Worm (Caenorhabditis elegans) whole organism, mixed stage, embryonic: ENCODE results near the gene mlck-1.

Source experiments
- M03D4.4 ChIP-seq: sonication (generic microtip); optimal IDR thresholded peaks from 2 replicates; lab custom pipeline; 2017; ENCODE audit warnings: mild to moderate bottlenecking, missing genetic modification characterization, missing compliant biosample characterization
- bed-3 ChIP-seq: fragments of 200-800 bp; sonication (Bioruptor generic); optimal IDR thresholded peaks from 3 replicates; lab custom pipeline; 2018; ENCODE audit warnings: mild to moderate bottlenecking, missing genetic modification characterization, moderate library complexity, missing compliant biosample characterization
- ceh-39 ChIP-seq: fragments of 150-350 bp; optimal IDR thresholded peaks from 2 replicates; lab custom pipeline; 2014; ENCODE audit warnings: missing biosample characterization, missing genetic modification characterization
- ceh-43 ChIP-seq: fragments of 200-800 bp; sonication (Bioruptor generic); optimal IDR thresholded peaks from 2 replicates; lab custom pipeline; 2018; ENCODE audit warnings: mild to moderate bottlenecking, missing genetic modification characterization, moderate library complexity, missing compliant biosample characterization
- ceh-83 ChIP-seq: fragments of 200-800 bp; sonication (Bioruptor generic); optimal IDR thresholded peaks from 2 replicates; lab custom pipeline; 2018; ENCODE audit warnings: mild to moderate bottlenecking, missing genetic modification characterization, missing compliant biosample characterization
- cnd-1 ChIP-seq: fragments of 200-800 bp; sonication (Bioruptor generic); optimal IDR thresholded peaks from 2 replicates; lab custom pipeline; 2018; ENCODE audit warnings: mild to moderate bottlenecking, missing genetic modification characterization, missing compliant biosample characterization
- drap-1 ChIP-seq: fragments of 200-800 bp; sonication (Bioruptor generic); optimal IDR thresholded peaks from 3 replicates; lab custom pipeline; 2018; ENCODE audit warnings: mild to moderate bottlenecking, missing genetic modification characterization, missing compliant biosample characterization
- elt-1 ChIP-seq: sonication (generic microtip); optimal IDR thresholded peaks from 2 replicates; lab custom pipeline; 2017; ENCODE audit warnings: missing genetic modification characterization, mild to moderate bottlenecking, missing compliant biosample characterization, antibody characterized with exemption, moderate library complexity, borderline replicate concordance; ENCODE audit not compliant: insufficient read depth
- elt-3 ChIP-seq: fragments of 150-350 bp; optimal IDR thresholded peaks from 2 replicates; lab custom pipeline; 2014; ENCODE audit warnings: missing biosample characterization, missing genetic modification characterization
- flh-1 ChIP-seq: fragments of 200-800 bp; sonication (Bioruptor generic); optimal IDR thresholded peaks from 2 replicates; lab custom pipeline; 2018; ENCODE audit warnings: mild to moderate bottlenecking, missing genetic modification characterization, moderate library complexity, missing compliant biosample characterization
- ham-2 ChIP-seq: fragments of 200-800 bp; sonication (Bioruptor generic); optimal IDR thresholded peaks from 2 replicates; lab custom pipeline; 2018; ENCODE audit warnings: mild to moderate bottlenecking, missing genetic modification characterization, missing compliant biosample characterization
- hlh-1 ChIP-seq: fragments of 150-350 bp; optimal IDR thresholded peaks from 2 replicates; lab custom pipeline; 2014; ENCODE audit warnings: missing biosample characterization, missing genetic modification reagents, missing genetic modification characterization
- lin-13 ChIP-seq: fragments of 150-350 bp; optimal IDR thresholded peaks from 2 replicates; lab custom pipeline; 2014; ENCODE audit warnings: missing biosample characterization, missing genetic modification characterization
- lin-32 ChIP-seq: fragments of 200-800 bp; sonication (Bioruptor generic); optimal IDR thresholded peaks from 2 replicates; lab custom pipeline; 2018; ENCODE audit warnings: mild to moderate bottlenecking, missing genetic modification characterization, missing compliant biosample characterization
- lsy-2 ChIP-seq: fragments of 150-350 bp; optimal IDR thresholded peaks from 2 replicates; lab custom pipeline; 2014; ENCODE audit warnings: missing biosample characterization, missing genetic modification characterization
- mab-5 ChIP-seq: fragments of 150-350 bp; optimal IDR thresholded peaks from 2 replicates; lab custom pipeline; 2014; ENCODE audit warnings: missing biosample characterization, missing genetic modification characterization
- mep-1 ChIP-seq: fragments of 150-350 bp; optimal IDR thresholded peaks from 2 replicates; lab custom pipeline; 2017; ENCODE audit warnings: missing biosample characterization, missing genetic modification reagents, missing genetic modification characterization, inconsistent platforms
- mls-2 ChIP-seq: sonication (generic microtip); optimal IDR thresholded peaks from 2 replicates; lab custom pipeline; 2016; ENCODE audit warnings: mild to moderate bottlenecking, missing genetic modification characterization, moderate library complexity, missing compliant biosample characterization
- nhr-12 ChIP-seq: fragments of 150-350 bp; optimal IDR thresholded peaks from 2 replicates; lab custom pipeline; 2014; ENCODE audit warnings: missing biosample characterization, missing genetic modification characterization
- nhr-2 ChIP-seq: fragments of 150-350 bp; optimal IDR thresholded peaks from 2 replicates; lab custom pipeline; 2014; ENCODE audit warnings: missing biosample characterization, missing genetic modification characterization
- nhr-237 ChIP-seq: fragments of 150-350 bp; optimal IDR thresholded peaks from 2 replicates; lab custom pipeline; 2014; ENCODE audit warnings: missing biosample characterization, missing genetic modification characterization
- nhr-28 ChIP-seq: fragments of 150-350 bp; optimal IDR thresholded peaks from 2 replicates; lab custom pipeline; 2014; ENCODE audit warnings: missing biosample characterization, missing genetic modification characterization
- nhr-76 ChIP-seq: sonication (generic microtip); optimal IDR thresholded peaks from 2 replicates; lab custom pipeline; 2017; ENCODE audit warnings: missing biosample characterization, missing genetic modification characterization
- pha-4 ChIP-seq: fragments of 150-350 bp; optimal IDR thresholded peaks from 2 replicates; lab custom pipeline; 2018; ENCODE audit warnings: missing biosample characterization, missing genetic modification reagents, missing genetic modification characterization
- snpc-4 ChIP-seq: fragments of 150-350 bp; optimal IDR thresholded peaks from 2 replicates; lab custom pipeline; 2014; ENCODE audit warnings: missing biosample characterization, missing genetic modification characterization
- sptf-1 ChIP-seq: sonication (generic microtip); optimal IDR thresholded peaks from 2 replicates; lab custom pipeline; 2017; ENCODE audit warnings: mild to moderate bottlenecking, missing genetic modification characterization, moderate library complexity, missing compliant biosample characterization
- tbx-8 ChIP-seq: fragments of 200-800 bp; sonication (Bioruptor generic); optimal IDR thresholded peaks from 2 replicates; lab custom pipeline; 2018; ENCODE audit warnings: mild to moderate bottlenecking, missing genetic modification characterization, moderate library complexity, missing compliant biosample characterization
- unc-120 ChIP-seq: sonication (generic microtip); optimal IDR thresholded peaks from 2 replicates; lab custom pipeline; 2017; ENCODE audit warnings: missing genetic modification characterization, missing compliant biosample characterization; ENCODE audit not compliant: poor library complexity, severe bottlenecking
- unc-39 ChIP-seq: fragments of 150-350 bp; optimal IDR thresholded peaks from 2 replicates; lab custom pipeline; 2014; ENCODE audit warnings: missing biosample characterization, missing genetic modification characterization
- unc-62 ChIP-seq: fragments of 150-350 bp; optimal IDR thresholded peaks from 2 replicates; lab custom pipeline; 2014; ENCODE audit warnings: missing biosample characterization, missing genetic modification reagents, missing genetic modification characterization
- zip-8 ChIP-seq: fragments of 150-350 bp; optimal IDR thresholded peaks from 2 replicates; lab custom pipeline; 2014; ENCODE audit warnings: missing biosample characterization, missing genetic modification characterization
- ztf-11 ChIP-seq: fragments of 150-350 bp; optimal IDR thresholded peaks from 2 replicates; lab custom pipeline; 2014; ENCODE audit warnings: missing biosample characterization, missing genetic modification characterization

mlck-1 gene

DNA sequence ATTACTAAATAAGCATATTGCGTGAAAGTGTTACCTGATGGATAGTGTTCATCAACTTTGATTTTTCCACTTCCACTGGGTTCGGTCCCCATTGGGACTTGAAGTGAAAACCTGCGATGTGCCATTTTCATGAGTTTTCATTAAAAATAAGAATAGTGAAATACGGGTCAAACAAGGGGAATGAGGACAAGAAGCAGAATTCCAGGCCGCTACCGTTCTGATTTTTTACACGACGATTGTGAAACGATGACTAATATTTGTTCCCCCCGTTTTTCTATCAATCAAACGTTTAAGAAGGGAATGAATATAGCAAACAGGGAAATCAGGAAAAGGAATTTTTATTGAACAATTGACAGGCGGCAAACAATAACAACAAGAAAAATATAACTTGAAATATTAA is at the start of gene mlck-1:
Gene mlck-1, minus strand, starts transcription at position 101 of the 400 bp plus-strand sequence.
- TF ChIP-seq nhr-2 (tag; lab: Kevin White, UChicago) (no peak), bed-3 (GFP tag; lab: Kevin White, UChicago) (no peak), lin-13 (no peak), mep-1 (tag; lab: Kevin White, UChicago) (no peak)

DNA sequence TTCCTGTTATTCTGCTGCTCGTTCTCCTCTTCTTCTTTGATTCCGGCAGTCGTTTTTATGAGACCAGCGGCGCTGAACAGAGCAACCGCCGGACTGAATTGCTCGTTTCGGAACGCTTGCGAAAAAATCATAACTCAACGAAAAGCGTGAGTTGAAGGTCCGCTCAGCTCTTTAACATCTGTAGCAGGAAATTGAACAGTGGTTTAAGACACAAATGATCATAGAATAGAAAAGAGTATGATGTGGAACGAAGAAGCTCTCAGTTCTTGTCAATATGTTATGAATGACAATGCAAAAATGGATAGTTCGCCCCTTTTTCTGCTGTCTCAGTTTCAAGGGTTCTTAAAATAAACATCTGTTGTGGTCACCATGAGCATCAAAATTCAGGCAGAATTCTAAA is 44.1 kb upstream of the mlck-1 start:
- TF ChIP-seq ceh-43 (GFP tag; lab: Kevin White, UChicago) (no peak), unc-120 (tag; lab: Kevin White, UChicago) (no peak), zip-8 (no peak), mab-5 (tag; lab: Kevin White, UChicago) (no peak), unc-62 (no peak), lin-13 (no peak), tbx-8 (GFP tag; lab: Kevin White, UChicago) (no peak), M03D4.4 (tag; lab: Kevin White, UChicago) (no peak), nhr-237 (no peak), snpc-4 (no peak), hlh-1 (tag; lab: Kevin White, UChicago) (no peak), sptf-1 (tag; lab: Kevin White, UChicago) (no peak), mls-2 (tag; lab: Kevin White, UChicago) (no peak)

DNA sequence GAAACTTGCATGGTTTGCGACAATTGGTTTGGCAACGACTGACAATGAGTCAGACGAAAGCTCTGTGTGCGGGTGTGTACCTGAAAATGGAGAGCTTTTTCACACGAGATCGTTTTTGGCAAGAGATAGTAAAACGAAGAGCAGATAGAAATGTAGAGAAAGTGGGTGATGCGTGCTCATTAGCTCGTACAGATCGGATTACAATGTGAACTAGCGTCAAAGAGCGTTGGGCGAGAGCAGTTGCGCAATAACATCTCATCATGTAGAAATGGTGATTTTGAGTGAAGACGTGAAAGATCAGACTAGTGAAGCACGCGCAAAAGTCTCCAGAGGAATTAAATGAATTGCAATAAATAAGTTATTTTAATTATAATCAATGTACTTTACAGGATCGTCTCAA is 25.6 kb upstream of the mlck-1 start, which contains the start of gene flp-2:
Gene flp-2, minus strand, starts transcription at position 101 of the 400 bp plus-strand sequence.
- TF ChIP-seq mab-5 (tag; lab: Kevin White, UChicago) (no peak), nhr-28 (tag; lab: Kevin White, UChicago) (no peak), ham-2 (no peak), nhr-237 (no peak), lin-13 (no peak), ceh-39 (tag; lab: Kevin White, UChicago) (no peak), ceh-43 (GFP tag; lab: Kevin White, UChicago) (no peak)
- TF ChIP-seq, all 35 proteins: peak for 0

DNA sequence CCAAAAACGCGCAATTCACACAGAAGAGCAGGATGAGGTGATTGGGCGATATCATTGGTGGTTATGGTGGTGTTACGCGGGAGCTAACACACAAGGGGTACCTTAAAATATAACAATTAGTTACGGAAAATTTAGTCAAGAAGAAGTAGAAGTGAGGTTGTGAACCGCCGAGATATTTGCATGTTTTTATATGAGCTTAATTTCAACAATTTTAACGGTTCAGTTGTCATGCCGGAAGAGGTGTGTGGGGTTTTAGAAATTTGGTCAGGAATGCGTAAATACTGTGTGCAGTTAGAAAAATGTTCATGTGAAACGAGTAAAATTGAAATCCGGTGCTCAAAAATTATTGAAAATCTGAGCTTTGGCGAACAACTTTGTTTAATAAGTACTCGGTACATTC is 23.3 kb upstream of the mlck-1 start, which contains the start of gene flp-3:
Gene flp-3, minus strand, starts transcription at position 101 of the 400 bp plus-strand sequence.
- TF ChIP-seq ceh-39 (tag; lab: Kevin White, UChicago) (no peak), mab-5 (tag; lab: Kevin White, UChicago) (no peak), zip-8 (no peak), mls-2 (tag; lab: Kevin White, UChicago) (no peak), nhr-12 (tag; lab: Kevin White, UChicago) (no peak), unc-39 (tag; lab: Kevin White, UChicago) (no peak), unc-120 (tag; lab: Kevin White, UChicago) (no peak), cnd-1 (tag; lab: Kevin White, UChicago) (no peak), unc-62 (no peak), drap-1 (no peak), sptf-1 (tag; lab: Kevin White, UChicago) (no peak), hlh-1 (tag; lab: Kevin White, UChicago) (no peak), lsy-2 (tag; lab: Kevin White, UChicago) (no peak)

DNA sequence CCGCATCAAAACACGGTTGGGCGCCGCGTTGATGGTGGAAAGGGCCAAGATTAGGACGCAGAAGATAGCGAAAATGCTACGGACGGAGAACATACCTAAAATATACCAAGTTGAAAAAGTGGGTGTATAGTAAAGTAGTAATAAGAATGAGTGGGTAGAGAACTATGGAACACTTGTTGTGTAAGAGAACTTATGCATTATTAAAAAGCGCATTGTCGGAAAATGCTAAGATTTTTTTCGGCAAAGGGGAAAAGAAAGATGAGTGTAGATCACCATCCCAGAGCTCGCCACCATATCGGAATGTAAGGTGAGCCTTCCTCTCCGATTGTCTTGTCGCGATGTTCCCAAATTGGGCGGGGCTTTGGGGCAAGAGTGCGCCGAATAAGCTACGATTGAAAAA is 18.3 kb upstream of the mlck-1 start, which contains the start of gene flp-28:
Gene flp-28, minus strand, starts transcription at position 101 of the 400 bp plus-strand sequence.
- no peak for TF ChIP-seq elt-1 (tag; lab: Kevin White, UChicago)
- no peak for TF ChIP-seq zip-8
- TF ChIP-seq ceh-39 (tag; lab: Kevin White, UChicago): no peak
- no peak for TF ChIP-seq nhr-2 (tag; lab: Kevin White, UChicago)
- no peak for TF ChIP-seq tbx-8 (GFP tag; lab: Kevin White, UChicago)
- no peak for TF ChIP-seq nhr-28 (tag; lab: Kevin White, UChicago)
- no peak for TF ChIP-seq lin-32 (GFP tag; lab: Kevin White, UChicago)
- TF ChIP-seq mep-1 (tag; lab: Kevin White, UChicago): no peak
- TF ChIP-seq nhr-76: no peak
- no peak for TF ChIP-seq nhr-12 (tag; lab: Kevin White, UChicago)
- TF ChIP-seq bed-3 (GFP tag; lab: Kevin White, UChicago): no peak
- no peak for TF ChIP-seq M03D4.4 (tag; lab: Kevin White, UChicago)

DNA sequence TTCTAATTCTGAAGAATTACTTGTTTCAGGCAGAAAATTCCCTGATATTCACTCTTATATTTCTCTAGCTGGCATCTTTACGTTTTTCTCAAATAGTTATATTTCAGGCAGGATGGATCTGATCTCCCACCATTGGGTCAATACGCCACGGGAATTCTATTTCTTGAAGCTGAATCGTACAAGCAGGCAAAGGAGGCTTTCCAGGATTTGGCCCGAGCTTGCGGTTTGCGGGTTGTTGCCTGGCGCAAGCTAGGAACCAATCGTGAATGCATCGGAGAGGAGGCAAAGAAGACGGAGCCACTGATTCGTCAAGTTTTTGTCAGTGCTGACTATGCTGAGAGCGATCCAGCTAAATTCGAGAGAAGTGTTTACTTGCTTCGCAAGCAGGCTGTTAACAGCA is 15.5 kb upstream of the mlck-1 start:
- TF ChIP-seq elt-1 (tag; lab: Kevin White, UChicago) (no peak), M03D4.4 (tag; lab: Kevin White, UChicago) (no peak), unc-39 (tag; lab: Kevin White, UChicago) (no peak), mab-5 (tag; lab: Kevin White, UChicago) (no peak), drap-1 (no peak), unc-120 (tag; lab: Kevin White, UChicago) (no peak), pha-4 (tag; lab: Kevin White, UChicago) (no peak), nhr-28 (tag; lab: Kevin White, UChicago) (no peak), snpc-4 (no peak), flh-1 (GFP tag; lab: Kevin White, UChicago) (no peak), mls-2 (tag; lab: Kevin White, UChicago) (no peak), ztf-11 (tag; lab: Kevin White, UChicago) (no peak), ceh-83 (no peak), lin-32 (GFP tag; lab: Kevin White, UChicago) (no peak), ceh-39 (tag; lab: Kevin White, UChicago) (no peak), elt-3 (tag; lab: Kevin White, UChicago) (no peak), cnd-1 (tag; lab: Kevin White, UChicago) (no peak)
